Worm (Caenorhabditis elegans) whole organism, young adult: ENCODE data around the gene K08H2.4.

Source experiments
- B0035.1 ChIP-seq: sonication (generic microtip); optimal IDR thresholded peaks from 2 replicates; lab custom pipeline; 2016; ENCODE audit warnings: missing genetic modification characterization, mild to moderate bottlenecking, missing compliant biosample characterization, missing genotype, missing genetic modification reagents
- F22D6.2 ChIP-seq: sonication (generic microtip); optimal IDR thresholded peaks from 2 replicates; lab custom pipeline; 2016; ENCODE audit warnings: mild to moderate bottlenecking, missing genetic modification characterization, missing compliant biosample characterization
- F23B12.7 ChIP-seq: sonication (generic microtip); optimal IDR thresholded peaks from 2 replicates; lab custom pipeline; 2017; ENCODE audit warnings: missing genetic modification characterization, mild to moderate bottlenecking, missing compliant biosample characterization, antibody characterized with exemption, moderate library complexity; ENCODE audit not compliant: insufficient read depth
- F55B11.4 ChIP-seq: sonication (generic microtip); optimal IDR thresholded peaks from 2 replicates; lab custom pipeline; 2016; ENCODE audit warnings: missing compliant biosample characterization, missing genetic modification characterization, borderline replicate concordance; ENCODE audit not compliant: insufficient read depth
- K11D2.4 ChIP-seq: fragments of 200-800 bp; sonication (Bioruptor generic); IDR thresholded peaks from 2 replicates; pipeline ENCODE4 v1.3.6; 2022; ENCODE audit warnings: missing genetic modification reagents, missing genetic modification characterization, missing compliant biosample characterization
- Y53G8AR.9 ChIP-seq: fragments of 200-800 bp; sonication (Bioruptor generic); conservative IDR thresholded peaks from 2 replicates; pipeline ENCODE4 v1.3.6; 2022; ENCODE audit warnings: missing genetic modification reagents, missing genetic modification characterization, missing compliant biosample characterization
- Y56A3A.18 ChIP-seq: fragments of 200-800 bp; sonication (Bioruptor generic); IDR thresholded peaks from 2 replicates; pipeline ENCODE4 v1.3.6; 2022; ENCODE audit warnings: missing genetic modification reagents, missing genetic modification characterization, missing compliant biosample characterization
- Y67H2A.10 ChIP-seq: fragments of 200-800 bp; sonication (Bioruptor generic); conservative IDR thresholded peaks from 2 replicates; pipeline ENCODE4 v1.3.6; 2022; ENCODE audit warnings: missing genetic modification reagents, missing genetic modification characterization, missing compliant biosample characterization
- ZK185.1 ChIP-seq: sonication (generic microtip); optimal IDR thresholded peaks from 2 replicates; lab custom pipeline; 2016; ENCODE audit warnings: mild to moderate bottlenecking, missing genetic modification characterization, missing compliant biosample characterization; ENCODE audit not compliant: poor library complexity, severe bottlenecking
- aptf-2 ChIP-seq: fragments of 200-800 bp; sonication (Bioruptor generic); conservative IDR thresholded peaks from 2 replicates; pipeline ENCODE4 v1.3.6; 2022; ENCODE audit warnings: missing genetic modification reagents, missing genetic modification characterization, missing compliant biosample characterization
- atf-7 ChIP-seq: sonication (generic microtip); optimal IDR thresholded peaks from 2 replicates; lab custom pipeline; 2017; ENCODE audit warnings: mild to moderate bottlenecking, missing genetic modification characterization, missing compliant biosample characterization
- ccch-3 ChIP-seq: fragments of 200-800 bp; sonication (Bioruptor generic); optimal IDR thresholded peaks from 2 replicates; lab custom pipeline; 2018; ENCODE audit warnings: mild to moderate bottlenecking, missing genetic modification characterization, missing compliant biosample characterization
- cebp-1 ChIP-seq, 2 experiments: fragments of 200-800 bp in 1 of 2; sonication (Bioruptor generic) in 1 of 2; sonication (generic microtip) in 1 of 2; IDR thresholded peaks in 1 of 2; optimal IDR thresholded peaks in 1 of 2; 2 replicates each; pipeline versions ENCODE4 v1.3.6 to Lab custom; 2017 to 2022; ENCODE audit warnings: missing compliant biosample characterization in 2 of 2, missing genetic modification characterization in 2 of 2, mild to moderate bottlenecking in 1 of 2, missing genetic modification reagents in 1 of 2, moderate library complexity in 1 of 2
- cebp-2 ChIP-seq: fragments of 200-800 bp; sonication (Bioruptor generic); IDR thresholded peaks from 2 replicates; pipeline ENCODE4 v1.3.6; 2022; ENCODE audit warnings: missing genetic modification characterization, missing compliant biosample characterization
- ceh-91 ChIP-seq: fragments of 200-800 bp; sonication (Bioruptor generic); IDR thresholded peaks from 2 replicates; pipeline ENCODE4 v1.3.6; 2022; ENCODE audit warnings: missing genetic modification reagents, missing genetic modification characterization, missing compliant biosample characterization
- ekl-4 ChIP-seq: fragments of 200-800 bp; sonication (Bioruptor generic); IDR thresholded peaks from 2 replicates; pipeline ENCODE4 v1.3.6; 2022; ENCODE audit warnings: missing genetic modification reagents, missing genetic modification characterization, missing compliant biosample characterization
- gei-17 ChIP-seq: fragments of 200-800 bp; sonication (Bioruptor generic); optimal IDR thresholded peaks from 2 replicates; lab custom pipeline; 2018; ENCODE audit warnings: mild to moderate bottlenecking, missing genetic modification characterization, missing compliant biosample characterization
- him-1 ChIP-seq: sonication (generic microtip); optimal IDR thresholded peaks from 2 replicates; lab custom pipeline; 2016; ENCODE audit warnings: missing genotype, missing genetic modification reagents, missing genetic modification characterization, missing compliant biosample characterization
- hlh-12 ChIP-seq: sonication (generic microtip); optimal IDR thresholded peaks from 2 replicates; lab custom pipeline; 2016; ENCODE audit warnings: missing genetic modification characterization, missing compliant biosample characterization
- hmg-1.2 ChIP-seq: fragments of 200-800 bp; sonication (Bioruptor generic); IDR thresholded peaks from 2 replicates; pipeline ENCODE4 v1.3.6; 2022; ENCODE audit warnings: missing genetic modification reagents, missing genetic modification characterization, missing compliant biosample characterization
- hrde-1 ChIP-seq: sonication (generic microtip); optimal IDR thresholded peaks from 2 replicates; lab custom pipeline; 2016; ENCODE audit warnings: missing genetic modification characterization, mild to moderate bottlenecking, missing compliant biosample characterization, moderate library complexity, missing genotype, missing genetic modification reagents, borderline replicate concordance
- lag-1 ChIP-seq: fragments of 200-800 bp; sonication (Bioruptor generic); IDR thresholded peaks from 2 replicates; pipeline ENCODE4 v1.3.6; 2022; ENCODE audit warnings: missing genetic modification reagents, missing genetic modification characterization, missing compliant biosample characterization
- lsl-1 ChIP-seq: fragments of 200-800 bp; sonication (Bioruptor generic); optimal IDR thresholded peaks from 2 replicates; lab custom pipeline; 2018; ENCODE audit warnings: mild to moderate bottlenecking, missing genetic modification characterization, moderate library complexity, missing compliant biosample characterization
- nfya-1 ChIP-seq: sonication (generic microtip); optimal IDR thresholded peaks from 2 replicates; lab custom pipeline; 2017; ENCODE audit warnings: antibody characterized with exemption, missing compliant biosample characterization, missing genetic modification characterization, borderline replicate concordance; ENCODE audit not compliant: insufficient read depth
- nhr-27 ChIP-seq: fragments of 200-800 bp; sonication (Bioruptor generic); optimal IDR thresholded peaks from 2 replicates; lab custom pipeline; 2018; ENCODE audit warnings: mild to moderate bottlenecking, missing genetic modification characterization, moderate library complexity, missing compliant biosample characterization
- nhr-90 ChIP-seq: sonication (generic microtip); optimal IDR thresholded peaks from 2 replicates; lab custom pipeline; 2016; ENCODE audit warnings: missing genotype, mild to moderate bottlenecking, missing genetic modification characterization, missing compliant biosample characterization
- rec-8 ChIP-seq, 2 experiments: sonication (generic microtip); optimal IDR thresholded peaks; 2 replicates each; lab custom pipeline; 2016; ENCODE audit warnings: mild to moderate bottlenecking in 2 of 2, missing genetic modification characterization in 2 of 2, missing genetic modification reagents in 2 of 2, missing genotype in 2 of 2, missing biosample characterization in 1 of 2, missing compliant biosample characterization in 1 of 2, moderate library complexity in 1 of 2
- sea-2 ChIP-seq: fragments of 200-800 bp; sonication (Bioruptor generic); IDR thresholded peaks from 2 replicates; pipeline ENCODE4 v1.3.6; 2022; ENCODE audit warnings: missing genetic modification characterization, missing compliant biosample characterization
- snpc-3.4 ChIP-seq: sonication (generic microtip); optimal IDR thresholded peaks from 2 replicates; lab custom pipeline; 2017; ENCODE audit warnings: missing genetic modification characterization, mild to moderate bottlenecking, missing compliant biosample characterization, antibody characterized with exemption, moderate library complexity, missing genotype, missing genetic modification reagents
- snpc-4 ChIP-seq, 5 experiments: fragments of 150-350 bp in 1 of 5; sonication (generic microtip) in 4 of 5; optimal IDR thresholded peaks; 2 replicates each; lab custom pipeline; 2014 to 2018; ENCODE audit warnings: missing genetic modification characterization in 5 of 5, missing biosample characterization in 3 of 5, antibody characterized with exemption in 2 of 5, mild to moderate bottlenecking in 2 of 5, missing compliant biosample characterization in 2 of 5, missing genotype in 2 of 5, moderate library complexity in 2 of 5, missing genetic modification reagents in 1 of 5
- unc-130 ChIP-seq: sonication (generic microtip); optimal IDR thresholded peaks from 2 replicates; lab custom pipeline; 2016; ENCODE audit warnings: missing genetic modification reagents, missing genetic modification characterization, missing compliant biosample characterization
- ztf-18 ChIP-seq: sonication (generic microtip); optimal IDR thresholded peaks from 2 replicates; lab custom pipeline; 2016; ENCODE audit warnings: missing genotype, mild to moderate bottlenecking, missing genetic modification characterization, missing compliant biosample characterization
- ztf-25 ChIP-seq: fragments of 200-800 bp; sonication (Bioruptor generic); IDR thresholded peaks from 2 replicates; pipeline ENCODE4 v1.3.6; 2022; ENCODE audit warnings: missing genetic modification reagents, missing genetic modification characterization, missing compliant biosample characterization
- ztf-3 ChIP-seq: fragments of 200-800 bp; sonication (Bioruptor generic); optimal IDR thresholded peaks from 2 replicates; lab custom pipeline; 2018; ENCODE audit warnings: mild to moderate bottlenecking, missing genetic modification characterization, missing compliant biosample characterization
- ztf-6 ChIP-seq: fragments of 200-800 bp; sonication (Bioruptor generic); IDR thresholded peaks from 2 replicates; pipeline ENCODE4 v1.3.6; 2022; ENCODE audit warnings: missing genetic modification reagents, missing genetic modification characterization, missing compliant biosample characterization

The K08H2.4 gene

ce11 chrX:13238197-13238596 is at the start of gene K08H2.4:
K08H2.4 (plus strand) TSS chrX:13238497.
- TF ChIP-seq aptf-2 (no peak), atf-7 (tag; lab: Kevin White, UChicago) (no peak)

DNA sequence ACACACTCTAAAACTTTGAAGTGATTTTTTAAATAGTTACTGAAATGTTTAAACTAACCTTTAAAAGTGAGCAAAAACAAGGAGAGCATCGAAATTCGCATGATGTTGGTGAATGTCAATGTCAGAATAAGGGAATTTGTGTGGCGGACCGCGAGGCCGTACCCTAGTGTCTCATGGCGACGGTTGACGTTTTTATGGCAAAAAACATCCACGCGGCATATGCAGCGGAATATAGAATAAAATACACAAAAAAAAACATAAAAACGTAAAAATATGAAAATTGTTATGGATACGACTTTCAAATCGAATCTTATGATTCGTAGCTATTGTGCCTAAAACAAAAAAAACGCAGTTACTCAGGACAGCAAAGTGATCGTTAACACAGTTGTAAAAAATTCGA is 48.4 kb upstream of the K08H2.4 start, which contains the start of gene cwp-5:
Gene cwp-5 (minus strand): TSS at position 101 of the 400 bp plus-strand sequence.
- TF ChIP-seq Y67H2A.10 (GFP tag; lab: Robert Waterston, UW) (no peak), B0035.1 (no peak), F23B12.7 (tag; lab: Kevin White, UChicago) (no peak), snpc-4 (GFP tag; optimal IDR thresholded peaks at IDR 0.05; lab: Kevin White, UChicago) (no peak), snpc-4 (tag; optimal IDR thresholded peaks at IDR 0.05; lab: Kevin White, UChicago) (no peak), unc-130 (GFP tag; lab: Kevin White, UChicago) (no peak), nhr-90 (no peak), Y53G8AR.9 (GFP tag; lab: Robert Waterston, UW) (no peak), snpc-3.4 (tag; lab: Kevin White, UChicago) (no peak), ztf-6 (no peak), ZK185.1 (tag; lab: Kevin White, UChicago) (no peak), ekl-4 (GFP tag; lab: Robert Waterston, UW) (no peak), lsl-1 (GFP tag; lab: Kevin White, UChicago) (no peak), K11D2.4 (GFP tag; lab: Robert Waterston, UW) (no peak), ztf-18 (tag; lab: Kevin White, UChicago) (no peak), ztf-25 (GFP tag; lab: Robert Waterston, UW) (no peak), nfya-1 (no peak), F22D6.2 (tag; lab: Kevin White, UChicago) (no peak)

DNA sequence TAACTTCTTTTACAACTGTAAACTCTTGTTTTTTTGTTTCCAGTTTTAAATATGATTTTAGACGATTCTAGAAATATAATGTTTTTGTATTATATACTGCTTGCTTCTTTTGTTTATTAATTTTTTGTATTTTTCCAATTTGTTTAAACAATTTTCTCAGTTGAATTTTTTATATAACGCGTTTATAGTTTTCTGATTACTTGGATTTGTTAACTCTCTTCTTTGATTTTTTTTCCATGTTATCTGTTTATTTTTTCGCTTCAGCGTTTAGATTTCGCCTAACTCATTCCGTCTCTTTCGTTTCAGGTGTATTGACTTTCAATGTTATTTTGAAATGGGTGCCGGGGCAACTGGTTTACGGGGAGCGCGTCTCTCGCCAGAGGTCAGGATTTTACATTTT is 47.4 kb upstream of the K08H2.4 start, which contains the start of gene gpa-6:
Gene gpa-6 (plus strand): TSS at position 301 of the 400 bp plus-strand sequence.
- TF ChIP-seq gei-17 (GFP tag; lab: Kevin White, UChicago) (no peak), sea-2 (no peak)

DNA sequence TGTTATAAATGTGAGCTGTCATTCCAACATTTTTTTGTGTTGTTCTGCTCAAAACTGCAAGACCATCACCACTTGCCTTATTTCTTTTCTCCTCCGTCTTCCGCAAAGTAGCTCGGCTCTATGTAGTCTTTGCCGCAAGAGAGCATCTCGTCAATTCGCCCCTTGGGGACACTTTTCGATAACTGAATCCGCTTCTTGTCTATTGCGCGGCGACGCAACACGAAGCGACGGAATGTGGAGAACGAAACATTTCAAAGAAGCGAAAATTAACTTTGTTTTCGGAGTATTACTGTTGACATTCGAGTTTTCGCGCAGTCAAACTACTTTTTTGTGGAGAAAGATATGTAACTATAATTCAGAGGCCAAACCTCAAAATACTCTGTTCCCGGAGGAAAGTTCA is 40.2 kb upstream of the K08H2.4 start:
- TF ChIP-seq ztf-6 (no peak), Y53G8AR.9 (GFP tag; lab: Robert Waterston, UW) (no peak), Y56A3A.18 (GFP tag; lab: Robert Waterston, UW) (no peak), cebp-2 (no peak), cebp-1 (GFP tag; IDR thresholded peaks at IDR 0.05; lab: Robert Waterston, UW) (no peak), cebp-1 (tag; optimal IDR thresholded peaks at IDR 0.05; lab: Kevin White, UChicago) (no peak), hrde-1 (tag; lab: Kevin White, UChicago) (no peak), him-1 (no peak), B0035.1 (no peak), ztf-3 (GFP tag; lab: Kevin White, UChicago) (no peak), lag-1 (GFP tag; lab: Robert Waterston, UW) (no peak), Y67H2A.10 (GFP tag; lab: Robert Waterston, UW) (no peak), hlh-12 (no peak), nhr-27 (tag; lab: Kevin White, UChicago) (no peak), ekl-4 (GFP tag; lab: Robert Waterston, UW) (no peak)
- TF ChIP-seq, all 124 proteins: peak for 0

- TF ChIP-seq hrde-1 (tag; lab: Kevin White, UChicago) (no peak), rec-8 (tag; optimal IDR thresholded peaks at IDR 0.05; lab: Kevin White, UChicago) (no peak), F55B11.4 (tag; lab: Kevin White, UChicago) (no peak), ccch-3 (GFP tag; lab: Kevin White, UChicago) (no peak), cebp-2 (no peak), hmg-1.2 (GFP tag; lab: Robert Waterston, UW) (no peak), Y53G8AR.9 (GFP tag; lab: Robert Waterston, UW) (no peak), ceh-91 (GFP tag; lab: Robert Waterston, UW) (no peak), ztf-18 (tag; lab: Kevin White, UChicago) (no peak), sea-2 (no peak), F22D6.2 (tag; lab: Kevin White, UChicago) (no peak), nfya-1 (no peak)
These were observed 38.0 kb upstream of the K08H2.4 start for ce11 chrX:13200312-13200711.
